Fruit fly (Drosophila melanogaster) whole organism, adult: ENCODE data around the gene Vha16-2.
A peak's percentile ranks its signal among the peaks of the same experiment; 100 is the strongest.

Experiments
- CG7045 ChIP-seq: fragments of 200-800 bp; sonication (Bioruptor generic); optimal IDR thresholded peaks from 2 replicates; lab custom pipeline; 2017; ENCODE audit warnings: missing biosample characterization, mild to moderate bottlenecking, missing genetic modification characterization
- Crg-1 ChIP-seq: fragments of 200-800 bp; sonication (Bioruptor generic); optimal IDR thresholded peaks from 2 replicates; lab custom pipeline; 2016; ENCODE audit warnings: missing biosample characterization, missing genetic modification characterization

DNA sequence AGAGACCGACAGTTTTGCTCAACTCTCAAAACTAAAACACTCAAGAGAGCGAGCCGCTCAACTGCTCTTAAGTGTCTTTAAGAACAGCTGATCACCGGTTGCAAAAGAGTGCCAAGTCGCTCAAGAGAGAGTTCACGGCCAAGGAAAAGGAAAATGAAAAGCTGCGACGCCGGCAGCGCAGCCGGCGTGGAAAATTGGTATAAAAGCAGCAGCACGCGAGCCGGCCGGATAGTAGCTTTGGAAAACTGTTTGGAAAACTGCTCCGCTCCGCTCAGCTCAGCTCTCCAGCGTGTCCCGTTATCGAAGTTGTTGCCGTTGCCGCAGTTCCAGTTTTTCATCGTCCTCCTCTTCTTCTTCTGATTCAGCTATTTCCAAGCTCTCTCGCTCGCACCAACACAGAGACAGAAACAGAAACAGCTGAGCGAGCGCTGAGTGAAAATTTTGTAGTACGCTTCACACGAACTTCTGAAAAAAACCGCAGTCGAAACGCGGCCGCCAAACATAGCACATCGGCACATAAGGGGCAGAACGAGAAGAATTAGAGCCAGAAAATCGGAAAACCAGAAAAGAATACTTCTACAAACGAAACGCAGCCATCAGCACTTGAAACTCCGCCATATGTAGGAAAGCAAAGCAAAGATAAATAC is 12.7 kb downstream of the Vha16-2 start, which contains the start of gene chrb:
- TF ChIP-seq Crg-1 (peak; percentile 4), CG7045 (GFP tag; lab: Kevin White, UChicago) (no peak)
